Fruit fly (Drosophila melanogaster) whole organism, embryonic: ENCODE measurements around the gene FucTA.
A peak's percentile ranks its signal among the peaks of the same experiment; 100 is the strongest.

ENCODE experiments used
- Ada2b ChIP-seq: fragments of 200-800 bp; sonication (Bioruptor generic); IDR thresholded peaks from 2 replicates; pipeline ENCODE4 v1.3.6; 2022; ENCODE audit warnings: missing biosample characterization, missing genetic modification characterization
- Atf6 ChIP-seq: fragments of 200-800 bp; sonication (Bioruptor generic); IDR thresholded peaks from 2 replicates; pipeline ENCODE4 v1.3.6; 2022; ENCODE audit warnings: missing biosample characterization, missing genetic modification characterization
- B-H1 ChIP-seq: fragments of 200-800 bp; sonication (Bioruptor generic); IDR thresholded peaks from 3 replicates; pipeline ENCODE4 v1.3.6; 2022; ENCODE audit warnings: missing biosample characterization, missing genetic modification characterization
- Bgb ChIP-seq: fragments of 200-800 bp; sonication (Bioruptor generic); IDR thresholded peaks from 2 replicates; pipeline ENCODE4 v1.3.6; 2022; ENCODE audit warnings: missing biosample characterization, missing genetic modification characterization; ENCODE audit not compliant: partially characterized antibody
- CG10654 ChIP-seq: fragments of 200-800 bp; sonication (Bioruptor generic); optimal IDR thresholded peaks from 2 replicates; lab custom pipeline; 2016; ENCODE audit warnings: missing biosample characterization, missing genetic modification characterization
- CG12071 ChIP-seq: fragments of 200-800 bp; sonication (Bioruptor generic); optimal IDR thresholded peaks from 3 replicates; lab custom pipeline; 2018; ENCODE audit warnings: missing biosample characterization, mild to moderate bottlenecking, missing genetic modification characterization
- CG12942 ChIP-seq: fragments of 200-800 bp; sonication (Bioruptor generic); optimal IDR thresholded peaks from 3 replicates; lab custom pipeline; 2016; ENCODE audit warnings: missing biosample characterization, missing genetic modification characterization
- CG13123 ChIP-seq: fragments of 200-800 bp; sonication (Bioruptor generic); optimal IDR thresholded peaks from 2 replicates; lab custom pipeline; 2016; ENCODE audit warnings: missing biosample characterization, missing genetic modification characterization
- CG13424 ChIP-seq: fragments of 200-800 bp; sonication (Bioruptor generic); optimal IDR thresholded peaks from 2 replicates; lab custom pipeline; 2019; ENCODE audit warnings: missing biosample characterization, mild to moderate bottlenecking, missing genetic modification characterization, moderate library complexity
- CG13894 ChIP-seq: fragments of 200-800 bp; sonication (Bioruptor generic); optimal IDR thresholded peaks from 3 replicates; lab custom pipeline; 2018; ENCODE audit warnings: missing biosample characterization, mild to moderate bottlenecking, missing genetic modification characterization, moderate library complexity
- CG15601 ChIP-seq: fragments of 200-800 bp; sonication (Bioruptor generic); optimal IDR thresholded peaks from 3 replicates; lab custom pipeline; 2019; ENCODE audit warnings: missing biosample characterization, mild to moderate bottlenecking, missing genetic modification characterization, moderate library complexity
- CG1647 ChIP-seq: fragments of 200-800 bp; sonication (Bioruptor generic); optimal IDR thresholded peaks from 3 replicates; lab custom pipeline; 2016; ENCODE audit warnings: missing biosample characterization, missing genetic modification characterization
- CG17612 ChIP-seq: fragments of 200-800 bp; sonication (Bioruptor generic); IDR thresholded peaks from 2 replicates; pipeline ENCODE4 v1.3.6; 2022; ENCODE audit warnings: missing biosample characterization, missing genetic modification characterization
- CG32532 ChIP-seq: fragments of 200-800 bp; sonication (Bioruptor generic); IDR thresholded peaks from 2 replicates; pipeline ENCODE4 v1.3.6; 2022; ENCODE audit warnings: missing biosample characterization, missing genetic modification characterization
- CG32767 ChIP-seq: fragments of 200-800 bp; sonication (Bioruptor generic); IDR thresholded peaks from 2 replicates; pipeline ENCODE4 v1.3.6; 2022; ENCODE audit warnings: missing biosample characterization, missing genetic modification characterization
- CG32772 ChIP-seq: fragments of 200-800 bp; sonication (Bioruptor generic); IDR thresholded peaks from 2 replicates; pipeline ENCODE4 v1.3.6; 2022; ENCODE audit warnings: missing biosample characterization, missing genetic modification characterization
- CG5180 ChIP-seq: fragments of 200-800 bp; sonication (Bioruptor generic); optimal IDR thresholded peaks from 3 replicates; lab custom pipeline; 2017; ENCODE audit warnings: missing biosample characterization, missing genetic modification characterization, mild to moderate bottlenecking, moderate library complexity, missing genetic modification reagents
- CG6813 ChIP-seq: fragments of 200-800 bp; sonication (Bioruptor generic); optimal IDR thresholded peaks from 2 replicates; lab custom pipeline; 2017; ENCODE audit warnings: missing biosample characterization, missing genetic modification characterization, mild to moderate bottlenecking, moderate library complexity, missing genetic modification reagents
- CG8924 ChIP-seq: fragments of 200-800 bp; optimal IDR thresholded peaks from 3 replicates; lab custom pipeline; 2019; ENCODE audit warnings: missing biosample characterization, mild to moderate bottlenecking, missing genetic modification characterization, moderate library complexity
- CG8944 ChIP-seq: fragments of 200-800 bp; sonication (Bioruptor generic); optimal IDR thresholded peaks from 3 replicates; lab custom pipeline; 2016; ENCODE audit warnings: missing biosample characterization, missing genetic modification characterization
- CG9215 ChIP-seq: fragments of 200-800 bp; sonication (Bioruptor generic); IDR thresholded peaks from 2 replicates; pipeline ENCODE4 v1.3.6; 2022; ENCODE audit warnings: missing biosample characterization, missing genetic modification characterization
- CG9797 ChIP-seq: fragments of 200-800 bp; sonication (Bioruptor generic); optimal IDR thresholded peaks from 3 replicates; lab custom pipeline; 2018; ENCODE audit warnings: missing biosample characterization, mild to moderate bottlenecking, missing genetic modification characterization
- CG9932 ChIP-seq: fragments of 200-800 bp; sonication (Bioruptor generic); IDR thresholded peaks from 2 replicates; pipeline ENCODE4 v1.3.6; 2022; ENCODE audit warnings: missing biosample characterization, missing genetic modification characterization
- CoRest ChIP-seq: fragments of 200-800 bp; sonication (Bioruptor generic); optimal IDR thresholded peaks from 3 replicates; lab custom pipeline; 2018; ENCODE audit warnings: missing biosample characterization, mild to moderate bottlenecking, missing genetic modification characterization, moderate library complexity
- Drgx ChIP-seq: fragments of 200-800 bp; sonication (Bioruptor generic); IDR thresholded peaks from 2 replicates; pipeline ENCODE4 v1.3.6; 2022; ENCODE audit warnings: missing biosample characterization, missing genetic modification characterization
- Fer2 ChIP-seq: fragments of 200-800 bp; sonication (Bioruptor generic); optimal IDR thresholded peaks from 2 replicates; lab custom pipeline; 2018; ENCODE audit warnings: missing biosample characterization, mild to moderate bottlenecking, missing genetic modification characterization, moderate library complexity
- HLH54F ChIP-seq: fragments of 200-800 bp; sonication (Bioruptor generic); optimal IDR thresholded peaks from 3 replicates; lab custom pipeline; 2016; ENCODE audit warnings: missing biosample characterization, missing genetic modification characterization
- HmgD ChIP-seq: fragments of 200-800 bp; sonication (Bioruptor generic); optimal IDR thresholded peaks from 3 replicates; lab custom pipeline; 2016; ENCODE audit warnings: missing biosample characterization, missing genetic modification characterization
- Hr51 ChIP-seq, 2 experiments: fragments of 200-800 bp; sonication (Bioruptor generic); optimal IDR thresholded peaks; 2 replicates in 1 of 2; 3 replicates in 1 of 2; lab custom pipeline; 2016 to 2018; ENCODE audit warnings: missing biosample characterization in 2 of 2, missing genetic modification characterization in 2 of 2, mild to moderate bottlenecking in 1 of 2, moderate library complexity in 1 of 2
- Lim3 ChIP-seq: fragments of 200-800 bp; sonication (Bioruptor generic); IDR thresholded peaks from 2 replicates; pipeline ENCODE4 v1.3.6; 2022; ENCODE audit warnings: missing biosample characterization, missing genetic modification characterization
- Mrtf ChIP-seq: fragments of 200-800 bp; sonication (Bioruptor generic); IDR thresholded peaks from 3 replicates; pipeline ENCODE4 v1.3.6; 2022; ENCODE audit warnings: missing biosample characterization, missing genetic modification characterization
- NC2β ChIP-seq: fragments of 200-800 bp; sonication (Bioruptor generic); optimal IDR thresholded peaks from 2 replicates; lab custom pipeline; 2016; ENCODE audit warnings: missing biosample characterization, missing genetic modification characterization
- NK7.1 ChIP-seq: fragments of 200-800 bp; sonication (Bioruptor generic); optimal IDR thresholded peaks from 3 replicates; lab custom pipeline; 2016; ENCODE audit warnings: missing biosample characterization, missing genetic modification characterization
- Poxn ChIP-seq: fragments of 200-800 bp; sonication (Bioruptor generic); IDR thresholded peaks from 2 replicates; pipeline ENCODE4 v1.3.6; 2022; ENCODE audit warnings: missing biosample characterization, missing genetic modification characterization
- Xbp1 ChIP-seq: fragments of 200-800 bp; sonication (Bioruptor generic); optimal IDR thresholded peaks from 3 replicates; lab custom pipeline; 2016; ENCODE audit warnings: missing biosample characterization, mild to moderate bottlenecking, missing genetic modification characterization
- abd-A ChIP-seq: fragments of 200-800 bp; sonication (Bioruptor generic); optimal IDR thresholded peaks from 3 replicates; lab custom pipeline; 2019; ENCODE audit warnings: missing biosample characterization, mild to moderate bottlenecking, missing genetic modification characterization, moderate library complexity
- bbx ChIP-seq: fragments of 200-800 bp; sonication (Bioruptor generic); IDR thresholded peaks from 2 replicates; pipeline ENCODE4 v1.3.6; 2022; ENCODE audit warnings: missing biosample characterization, missing genetic modification characterization; ENCODE audit not compliant: partially characterized antibody
- chm ChIP-seq: fragments of 200-800 bp; sonication (Bioruptor generic); IDR thresholded peaks from 2 replicates; pipeline ENCODE4 v1.3.6; 2022; ENCODE audit warnings: missing biosample characterization, missing genetic modification characterization
- chn ChIP-seq: fragments of 200-800 bp; sonication (Bioruptor generic); optimal IDR thresholded peaks from 2 replicates; lab custom pipeline; 2016; ENCODE audit warnings: missing biosample characterization, missing genetic modification characterization
- ci ChIP-seq: fragments of 200-800 bp; sonication (Bioruptor generic); IDR thresholded peaks from 3 replicates; pipeline ENCODE4 v1.3.6; 2022; ENCODE audit warnings: missing biosample characterization, missing genetic modification characterization
- crol ChIP-seq: fragments of 200-800 bp; sonication (Bioruptor generic); IDR thresholded peaks from 2 replicates; pipeline ENCODE4 v1.3.6; 2022; ENCODE audit warnings: missing biosample characterization, missing genetic modification characterization
- exex ChIP-seq: fragments of 200-800 bp; sonication (Bioruptor generic); optimal IDR thresholded peaks from 4 replicates; lab custom pipeline; 2018; ENCODE audit warnings: missing biosample characterization, mild to moderate bottlenecking, missing genetic modification characterization, moderate library complexity
- h ChIP-seq: fragments of >200 bp; optimal IDR thresholded peaks from 2 replicates; lab custom pipeline; 2017
- hth ChIP-seq: fragments of >200 bp; optimal IDR thresholded peaks from 2 replicates; lab custom pipeline; 2017; ENCODE audit warnings: inconsistent platforms
- knrl ChIP-seq: fragments of 200-800 bp; sonication (Bioruptor generic); IDR thresholded peaks from 3 replicates; pipeline ENCODE4 v1.3.6; 2022; ENCODE audit warnings: missing biosample characterization, missing genetic modification characterization; ENCODE audit not compliant: partially characterized antibody
- nau ChIP-seq: fragments of 200-800 bp; sonication (Bioruptor generic); optimal IDR thresholded peaks from 3 replicates; lab custom pipeline; 2017; ENCODE audit warnings: missing biosample characterization, mild to moderate bottlenecking, missing genetic modification characterization, missing genetic modification reagents
- sima ChIP-seq: fragments of 200-800 bp; sonication (Bioruptor generic); optimal IDR thresholded peaks from 2 replicates; lab custom pipeline; 2016; ENCODE audit warnings: missing biosample characterization, missing genetic modification characterization
- so ChIP-seq: fragments of 200-800 bp; sonication (Bioruptor generic); IDR thresholded peaks from 3 replicates; pipeline ENCODE4 v1.3.6; 2022; ENCODE audit warnings: missing biosample characterization, missing genetic modification characterization
- wdn ChIP-seq: fragments of 200-800 bp; sonication (Bioruptor generic); IDR thresholded peaks from 2 replicates; pipeline ENCODE4 v1.3.6; 2022; ENCODE audit warnings: missing biosample characterization, missing genetic modification characterization
- zen ChIP-seq: fragments of 200-800 bp; sonication (Bioruptor generic); optimal IDR thresholded peaks from 3 replicates; lab custom pipeline; 2018; ENCODE audit warnings: missing biosample characterization, mild to moderate bottlenecking, missing genetic modification characterization, moderate library complexity

FucTA gene

DNA sequence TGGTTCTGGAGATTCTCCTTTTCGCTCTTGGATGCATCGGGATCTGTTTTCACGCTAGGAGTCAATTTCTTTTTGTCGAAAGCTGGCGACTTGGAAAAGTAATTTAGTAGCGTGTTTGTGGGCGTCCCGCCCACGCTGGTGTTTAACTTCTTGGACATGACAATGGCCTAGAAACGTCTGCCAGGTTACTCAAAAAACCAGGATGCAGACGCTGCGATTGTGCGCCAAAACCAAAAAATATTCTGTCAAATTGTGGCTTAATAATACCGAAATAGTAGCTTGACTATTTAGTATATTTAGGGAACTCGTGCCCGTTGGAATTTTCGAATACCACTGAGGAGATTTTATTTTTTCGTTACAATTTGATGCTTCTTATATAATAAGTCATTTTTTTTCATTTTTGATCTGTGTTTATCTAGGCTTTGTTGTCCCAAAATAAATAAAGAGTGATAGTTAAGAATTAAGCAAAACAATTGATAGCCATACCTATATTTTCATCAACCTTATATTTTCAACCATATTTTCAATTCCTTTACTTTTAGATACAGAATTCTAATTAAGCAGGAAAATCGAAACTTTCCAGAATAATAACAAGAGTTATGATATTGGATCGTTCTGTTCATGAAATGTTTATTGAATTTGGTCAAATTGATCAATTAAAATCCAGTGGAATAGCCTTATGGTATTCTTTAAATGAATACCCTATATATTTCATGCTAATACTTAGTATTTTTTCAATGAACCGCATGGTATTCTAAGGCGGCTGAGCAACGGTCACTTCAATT is 11.6 kb downstream of the FucTA start, which contains the start of the genes Msh6 and Prp31 (continued):
- peak; percentile 52 for TF ChIP-seq CG10654 (GFP tag; lab: Kevin White, UChicago)
- peak; percentile 53 for TF ChIP-seq zen (tag; lab: Kevin White, UChicago)
- peak; percentile 69 for TF ChIP-seq HLH54F
- TF ChIP-seq sima: no peak
- no peak for TF ChIP-seq CG5180 (GFP tag; lab: Kevin White, UChicago)
- TF ChIP-seq CG32767 (GFP tag; lab: Robert Waterston, UW): no peak
- no peak for TF ChIP-seq CG17612 (GFP tag; lab: Robert Waterston, UW)
- TF ChIP-seq Mrtf (GFP tag; lab: Robert Waterston, UW): 0 out of 3 replicates have a peak, but pooled peaks have one; percentile 20
- no peak for TF ChIP-seq Lim3 (GFP tag; lab: Robert Waterston, UW)
- TF ChIP-seq Poxn (GFP tag; lab: Robert Waterston, UW): no peak
- TF ChIP-seq CG13894: no peak
- TF ChIP-seq hth: no peak
- no peak for TF ChIP-seq CG6813 (GFP tag; lab: Kevin White, UChicago)
- TF ChIP-seq CG12942 (GFP tag; lab: Kevin White, UChicago): peak; percentile 55
- no peak for TF ChIP-seq Drgx (GFP tag; lab: Robert Waterston, UW)
- no peak for TF ChIP-seq exex (tag; lab: Kevin White, UChicago)
- TF ChIP-seq NC2β (GFP tag; lab: Kevin White, UChicago): peak; percentile 64
- no peak for TF ChIP-seq abd-A (tag; lab: Kevin White, UChicago)
- peak in 1 of 2 experiments; percentile 73 for TF ChIP-seq Hr51 (GFP tag; optimal IDR thresholded peaks at IDR 0.05; lab: Kevin White, UChicago)
- TF ChIP-seq CG15601 (tag; lab: Kevin White, UChicago): peak; percentile 44
- TF ChIP-seq wdn (GFP tag; lab: Robert Waterston, UW): no peak
- 0 out of 3 replicates have a peak, but pooled peaks have one; percentile 46 for TF ChIP-seq ci (GFP tag; lab: Robert Waterston, UW)
- TF ChIP-seq B-H1: 0 out of 3 replicates have a peak, but pooled peaks have one; percentile 47
- no peak for TF ChIP-seq nau (GFP tag; lab: Kevin White, UChicago)
- peak; percentile 74 for TF ChIP-seq CG8924
- peak; percentile 68 for TF ChIP-seq CG8944 (GFP tag; lab: Kevin White, UChicago)
- no peak for TF ChIP-seq h (lab: Kevin White, UChicago)
- TF ChIP-seq crol: no peak
- TF ChIP-seq CG13424 (tag; lab: Kevin White, UChicago): peak; percentile 81
- peak; percentile 43 for TF ChIP-seq Fer2 (tag; lab: Kevin White, UChicago)
- TF ChIP-seq CG9215 (GFP tag; lab: Robert Waterston, UW): peak; percentile 60
- peak; percentile 17 for TF ChIP-seq HmgD (GFP tag; lab: Kevin White, UChicago)
- peak; percentile 54 for TF ChIP-seq CG32532
- TF ChIP-seq chm (GFP tag; lab: Robert Waterston, UW): peak; percentile 30; the same call in 1 of the 2 replicates
- no peak for TF ChIP-seq Bgb
- TF ChIP-seq bbx (GFP tag; lab: Robert Waterston, UW): no peak
- peak; percentile 80 for TF ChIP-seq Xbp1 (GFP tag; lab: Kevin White, UChicago)
- no peak for TF ChIP-seq CG1647
- TF ChIP-seq CG9932 (GFP tag; lab: Robert Waterston, UW): peak; percentile 67
- no peak for TF ChIP-seq knrl (GFP tag; lab: Robert Waterston, UW)
- TF ChIP-seq CG13123 (GFP tag; lab: Kevin White, UChicago): no peak
- TF ChIP-seq CG12071 (GFP tag; lab: Kevin White, UChicago): no peak
- TF ChIP-seq so (GFP tag; lab: Robert Waterston, UW): 0 out of 3 replicates have a peak, but pooled peaks have one; percentile 47
- TF ChIP-seq CG9797 (GFP tag; lab: Kevin White, UChicago): peak; percentile 31
- peak; percentile 43 for TF ChIP-seq chn (GFP tag; lab: Kevin White, UChicago)
- no peak for TF ChIP-seq NK7.1 (GFP tag; lab: Kevin White, UChicago)
- no peak for TF ChIP-seq Atf6
- peak; percentile 92 for TF ChIP-seq CoRest (tag; lab: Kevin White, UChicago)
- TF ChIP-seq CG32772: peak; percentile 40
- TF ChIP-seq Ada2b: peak; percentile 67
